Worm (Caenorhabditis elegans) whole organism, young adult: Measurements from ENCODE around the gene his-5.

Experiments
- B0261.1 ChIP-seq: sonication (generic microtip); optimal IDR thresholded peaks from 2 replicates; lab custom pipeline; 2016; ENCODE audit warnings: mild to moderate bottlenecking, missing genetic modification characterization, moderate library complexity, missing compliant biosample characterization
- C06A6.2 ChIP-seq: fragments of 200-800 bp; sonication (Bioruptor generic); conservative IDR thresholded peaks from 2 replicates; pipeline ENCODE4 v1.3.6; 2022; ENCODE audit warnings: missing genetic modification characterization, missing compliant biosample characterization
- C17E4.6 ChIP-seq: fragments of 200-800 bp; sonication (Bioruptor generic); IDR thresholded peaks from 2 replicates; pipeline ENCODE4 v1.3.6; 2022; ENCODE audit warnings: missing genetic modification reagents, missing genetic modification characterization, missing compliant biosample characterization
- F10E7.11 ChIP-seq: sonication (generic microtip); optimal IDR thresholded peaks from 2 replicates; lab custom pipeline; 2017; ENCODE audit warnings: mild to moderate bottlenecking, missing genetic modification characterization, moderate library complexity, missing compliant biosample characterization
- F23B12.7 ChIP-seq: sonication (generic microtip); optimal IDR thresholded peaks from 2 replicates; lab custom pipeline; 2017; ENCODE audit warnings: missing genetic modification characterization, mild to moderate bottlenecking, missing compliant biosample characterization, antibody characterized with exemption, moderate library complexity; ENCODE audit not compliant: insufficient read depth
- F37B4.10 ChIP-seq: fragments of 200-800 bp; sonication (Bioruptor generic); IDR thresholded peaks from 2 replicates; pipeline ENCODE4 v1.3.6; 2022; ENCODE audit warnings: missing genetic modification characterization, missing compliant biosample characterization
- F49E8.2 ChIP-seq: sonication (generic microtip); optimal IDR thresholded peaks from 3 replicates; lab custom pipeline; 2017; ENCODE audit warnings: missing genetic modification characterization, mild to moderate bottlenecking, missing compliant biosample characterization, antibody characterized with exemption, moderate library complexity; ENCODE audit not compliant: insufficient read depth
- F52B5.7 ChIP-seq: sonication (generic microtip); optimal IDR thresholded peaks from 2 replicates; lab custom pipeline; 2016; ENCODE audit warnings: mild to moderate bottlenecking, missing genetic modification characterization, missing compliant biosample characterization
- F55B11.4 ChIP-seq: sonication (generic microtip); optimal IDR thresholded peaks from 2 replicates; lab custom pipeline; 2016; ENCODE audit warnings: missing compliant biosample characterization, missing genetic modification characterization, borderline replicate concordance; ENCODE audit not compliant: insufficient read depth
- K12H6.12 ChIP-seq: fragments of 200-800 bp; sonication (Bioruptor generic); optimal IDR thresholded peaks from 2 replicates; lab custom pipeline; 2018; ENCODE audit warnings: mild to moderate bottlenecking, missing genetic modification characterization, missing compliant biosample characterization
- T07F8.4 ChIP-seq: sonication (generic microtip); optimal IDR thresholded peaks from 2 replicates; lab custom pipeline; 2016; ENCODE audit warnings: mild to moderate bottlenecking, missing genetic modification characterization, moderate library complexity, missing compliant biosample characterization
- T26A5.8 ChIP-seq: sonication (generic microtip); optimal IDR thresholded peaks from 2 replicates; lab custom pipeline; 2016; ENCODE audit warnings: missing genetic modification characterization, missing compliant biosample characterization
- Y67H2A.10 ChIP-seq: fragments of 200-800 bp; sonication (Bioruptor generic); conservative IDR thresholded peaks from 2 replicates; pipeline ENCODE4 v1.3.6; 2022; ENCODE audit warnings: missing genetic modification reagents, missing genetic modification characterization, missing compliant biosample characterization
- Y79H2A.3 ChIP-seq: fragments of 200-800 bp; sonication (Bioruptor generic); conservative IDR thresholded peaks from 2 replicates; pipeline ENCODE4 v1.3.6; 2022; ENCODE audit warnings: missing genetic modification reagents, missing genetic modification characterization, missing compliant biosample characterization
- Y95B8A.8 ChIP-seq: fragments of 200-800 bp; sonication (Bioruptor generic); IDR thresholded peaks from 2 replicates; pipeline ENCODE4 v1.3.6; 2022; ENCODE audit warnings: missing genetic modification reagents, missing genetic modification characterization, missing compliant biosample characterization
- ZK185.1 ChIP-seq: sonication (generic microtip); optimal IDR thresholded peaks from 2 replicates; lab custom pipeline; 2016; ENCODE audit warnings: mild to moderate bottlenecking, missing genetic modification characterization, missing compliant biosample characterization; ENCODE audit not compliant: poor library complexity, severe bottlenecking
- aptf-3 ChIP-seq: fragments of 200-800 bp; sonication (Bioruptor generic); IDR thresholded peaks from 2 replicates; pipeline ENCODE4 v1.3.6; 2022; ENCODE audit warnings: missing genetic modification characterization, missing compliant biosample characterization
- bed-1 ChIP-seq: fragments of 200-800 bp; sonication (Bioruptor generic); IDR thresholded peaks from 2 replicates; pipeline ENCODE4 v1.3.6; 2022; ENCODE audit warnings: missing genetic modification reagents, missing genetic modification characterization, missing compliant biosample characterization
- ceh-27 ChIP-seq: fragments of 200-800 bp; sonication (Bioruptor generic); optimal IDR thresholded peaks from 2 replicates; lab custom pipeline; 2018; ENCODE audit warnings: mild to moderate bottlenecking, missing genetic modification characterization, moderate library complexity, missing compliant biosample characterization
- ceh-58 ChIP-seq: fragments of 200-800 bp; sonication (Bioruptor generic); IDR thresholded peaks from 2 replicates; pipeline ENCODE4 v1.3.6; 2022; ENCODE audit warnings: missing genetic modification characterization, missing compliant biosample characterization
- dox-1 ChIP-seq: fragments of 200-800 bp; sonication (Bioruptor generic); IDR thresholded peaks from 2 replicates; pipeline ENCODE4 v1.3.6; 2022; ENCODE audit warnings: missing genetic modification reagents, missing genetic modification characterization, missing compliant biosample characterization
- dpff-1 ChIP-seq: sonication (generic microtip); optimal IDR thresholded peaks from 2 replicates; lab custom pipeline; 2017; ENCODE audit warnings: mild to moderate bottlenecking, missing genetic modification characterization, missing compliant biosample characterization
- efl-1 ChIP-seq: fragments of 150-350 bp; optimal IDR thresholded peaks from 2 replicates; lab custom pipeline; 2014; ENCODE audit warnings: missing biosample characterization, missing genetic modification reagents, missing genetic modification characterization
- egl-18 ChIP-seq: fragments of 200-800 bp; sonication (Bioruptor generic); IDR thresholded peaks from 2 replicates; pipeline ENCODE4 v1.3.6; 2022; ENCODE audit warnings: missing genetic modification reagents, missing genetic modification characterization, missing compliant biosample characterization
- fkh-3 ChIP-seq: sonication (generic microtip); optimal IDR thresholded peaks from 2 replicates; lab custom pipeline; 2016; ENCODE audit warnings: mild to moderate bottlenecking, missing genetic modification characterization, missing compliant biosample characterization
- gei-17 ChIP-seq: fragments of 200-800 bp; sonication (Bioruptor generic); optimal IDR thresholded peaks from 2 replicates; lab custom pipeline; 2018; ENCODE audit warnings: mild to moderate bottlenecking, missing genetic modification characterization, missing compliant biosample characterization
- hlh-12 ChIP-seq: sonication (generic microtip); optimal IDR thresholded peaks from 2 replicates; lab custom pipeline; 2016; ENCODE audit warnings: missing genetic modification characterization, missing compliant biosample characterization
- hlh-26 ChIP-seq: fragments of 200-800 bp; sonication (Bioruptor generic); conservative IDR thresholded peaks from 2 replicates; pipeline ENCODE4 v1.3.6; 2022; ENCODE audit warnings: missing genetic modification reagents, missing genetic modification characterization, missing compliant biosample characterization
- hsf-1 ChIP-seq: fragments of 200-800 bp; sonication (Bioruptor generic); IDR thresholded peaks from 2 replicates; pipeline ENCODE4 v1.3.6; 2022; ENCODE audit warnings: missing genetic modification reagents, missing genetic modification characterization, missing compliant biosample characterization
- lin-26 ChIP-seq: fragments of 200-800 bp; sonication (Bioruptor generic); IDR thresholded peaks from 2 replicates; pipeline ENCODE4 v1.3.6; 2022; ENCODE audit warnings: missing genetic modification reagents, missing genetic modification characterization, missing compliant biosample characterization
- lin-35 ChIP-seq, 3 experiments: fragments of 150-350 bp in 2 of 3; sonication (generic microtip) in 1 of 3; optimal IDR thresholded peaks; 2 replicates each; lab custom pipeline; 2014 to 2018; ENCODE audit warnings: missing biosample characterization in 3 of 3, missing genetic modification characterization in 3 of 3, missing genetic modification reagents in 3 of 3
- lin-54 ChIP-seq: fragments of 200-800 bp; sonication (Bioruptor generic); optimal IDR thresholded peaks from 2 replicates; lab custom pipeline; 2018; ENCODE audit warnings: mild to moderate bottlenecking, missing genetic modification characterization, missing compliant biosample characterization
- lir-1 ChIP-seq: fragments of 200-800 bp; sonication (Bioruptor generic); conservative IDR thresholded peaks from 2 replicates; pipeline ENCODE4 v1.3.6; 2022; ENCODE audit warnings: missing genetic modification reagents, missing genetic modification characterization, missing compliant biosample characterization
- lsl-1 ChIP-seq: fragments of 200-800 bp; sonication (Bioruptor generic); optimal IDR thresholded peaks from 2 replicates; lab custom pipeline; 2018; ENCODE audit warnings: mild to moderate bottlenecking, missing genetic modification characterization, moderate library complexity, missing compliant biosample characterization
- madf-10 ChIP-seq: sonication (generic microtip); optimal IDR thresholded peaks from 2 replicates; lab custom pipeline; 2016; ENCODE audit warnings: mild to moderate bottlenecking, missing genetic modification characterization, missing compliant biosample characterization
- madf-3 ChIP-seq: fragments of 200-800 bp; sonication (Bioruptor generic); IDR thresholded peaks from 2 replicates; pipeline ENCODE4 v1.3.6; 2022; ENCODE audit warnings: missing genetic modification reagents, missing genetic modification characterization, missing compliant biosample characterization
- madf-6 ChIP-seq: fragments of 200-800 bp; sonication (Bioruptor generic); IDR thresholded peaks from 2 replicates; pipeline ENCODE4 v1.3.6; 2022; ENCODE audit warnings: missing genetic modification reagents, missing genetic modification characterization, missing compliant biosample characterization
- mcd-1 ChIP-seq: fragments of 200-800 bp; sonication (Bioruptor generic); IDR thresholded peaks from 2 replicates; pipeline ENCODE4 v1.3.6; 2022; ENCODE audit warnings: missing genetic modification reagents, missing genetic modification characterization, missing compliant biosample characterization
- nhr-90 ChIP-seq: sonication (generic microtip); optimal IDR thresholded peaks from 2 replicates; lab custom pipeline; 2016; ENCODE audit warnings: missing genotype, mild to moderate bottlenecking, missing genetic modification characterization, missing compliant biosample characterization
- rcor-1 ChIP-seq: fragments of 200-800 bp; sonication (Bioruptor generic); IDR thresholded peaks from 2 replicates; pipeline ENCODE4 v1.3.6; 2022; ENCODE audit warnings: missing genetic modification reagents, missing genetic modification characterization, missing compliant biosample characterization
- rec-8 ChIP-seq, 2 experiments: sonication (generic microtip); optimal IDR thresholded peaks; 2 replicates each; lab custom pipeline; 2016; ENCODE audit warnings: mild to moderate bottlenecking in 2 of 2, missing genetic modification characterization in 2 of 2, missing genetic modification reagents in 2 of 2, missing genotype in 2 of 2, missing biosample characterization in 1 of 2, missing compliant biosample characterization in 1 of 2, moderate library complexity in 1 of 2
- snpc-3.4 ChIP-seq: sonication (generic microtip); optimal IDR thresholded peaks from 2 replicates; lab custom pipeline; 2017; ENCODE audit warnings: missing genetic modification characterization, mild to moderate bottlenecking, missing compliant biosample characterization, antibody characterized with exemption, moderate library complexity, missing genotype, missing genetic modification reagents
- sptf-2 ChIP-seq: fragments of 200-800 bp; sonication (Bioruptor generic); optimal IDR thresholded peaks from 2 replicates; lab custom pipeline; 2018; ENCODE audit warnings: mild to moderate bottlenecking, missing genetic modification characterization, missing compliant biosample characterization
- unc-130 ChIP-seq: sonication (generic microtip); optimal IDR thresholded peaks from 2 replicates; lab custom pipeline; 2016; ENCODE audit warnings: missing genetic modification reagents, missing genetic modification characterization, missing compliant biosample characterization
- ztf-18 ChIP-seq: sonication (generic microtip); optimal IDR thresholded peaks from 2 replicates; lab custom pipeline; 2016; ENCODE audit warnings: missing genotype, mild to moderate bottlenecking, missing genetic modification characterization, missing compliant biosample characterization
- ztf-25 ChIP-seq: fragments of 200-800 bp; sonication (Bioruptor generic); IDR thresholded peaks from 2 replicates; pipeline ENCODE4 v1.3.6; 2022; ENCODE audit warnings: missing genetic modification reagents, missing genetic modification characterization, missing compliant biosample characterization

Gene his-5

ce11 chrV:8499407-8499806 is 35.6 kb upstream of the his-5 start (continued):
- peak in 1 of 2 experiments; percentile 15 for TF ChIP-seq rec-8 (tag; optimal IDR thresholded peaks at IDR 0.05; lab: Kevin White, UChicago)
- TF ChIP-seq nhr-90 (tag; lab: Kevin White, UChicago) = peak; percentile 71
- no peak for TF ChIP-seq F52B5.7
- TF ChIP-seq fkh-3 (tag; lab: Kevin White, UChicago) = no peak
- peak; percentile 67 for TF ChIP-seq ztf-18 (tag; lab: Kevin White, UChicago)
- TF ChIP-seq gei-17 (GFP tag; lab: Kevin White, UChicago) = no peak
- peak; percentile 97 for TF ChIP-seq lin-26
- TF ChIP-seq Y95B8A.8 = 0 out of 2 replicates have a peak, but pooled peaks have one; percentile 40
- TF ChIP-seq lsl-1 = peak; percentile 43
- TF ChIP-seq madf-3 = no peak
- TF ChIP-seq dpff-1 = no peak
- no peak for TF ChIP-seq efl-1
- TF ChIP-seq rcor-1 (GFP tag; lab: Robert Waterston, UW) = peak; percentile 36; the same call in 1 of the 2 replicates
- TF ChIP-seq, all 124 proteins: peak for 37

- TF ChIP-seq T26A5.8 (tag; lab: Kevin White, UChicago) = peak; percentile 100
- TF ChIP-seq hsf-1 (GFP tag; lab: Robert Waterston, UW) = peak; percentile 93
- TF ChIP-seq F37B4.10 (GFP tag; lab: Robert Waterston, UW) = peak; percentile 99
- TF ChIP-seq T07F8.4 (tag; lab: Kevin White, UChicago) = peak; percentile 96
- peak; percentile 99 for TF ChIP-seq nhr-90 (tag; lab: Kevin White, UChicago)
- peak; percentile 100 for TF ChIP-seq F10E7.11
- TF ChIP-seq F55B11.4 = peak; percentile 55
- TF ChIP-seq lin-35 (GFP tag; optimal IDR thresholded peaks at IDR 0.05; lab: Kevin White, UChicago) = peak; percentile 48 to 93 (median 55)
- peak; percentile 99 for TF ChIP-seq C17E4.6
- peak; percentile 93 for TF ChIP-seq C06A6.2 (GFP tag; lab: Robert Waterston, UW)
- TF ChIP-seq dox-1 (GFP tag; lab: Robert Waterston, UW) = peak; percentile 99
- peak; percentile 99 for TF ChIP-seq B0261.1 (tag; lab: Kevin White, UChicago)
- TF ChIP-seq F23B12.7 (tag; lab: Kevin White, UChicago) = peak; percentile 93
- TF ChIP-seq hlh-12 = peak; percentile 94
- peak; percentile 89 for TF ChIP-seq ztf-18 (tag; lab: Kevin White, UChicago)
- TF ChIP-seq ceh-58 = peak; percentile 100
- TF ChIP-seq bed-1 = peak; percentile 99
- TF ChIP-seq lin-54 (GFP tag; lab: Kevin White, UChicago) = peak; percentile 97
- peak; percentile 94 for TF ChIP-seq madf-10
- peak; percentile 97 for TF ChIP-seq egl-18 (GFP tag; lab: Robert Waterston, UW)
- peak; percentile 96 to 99 for TF ChIP-seq rec-8 (tag; optimal IDR thresholded peaks at IDR 0.05; lab: Kevin White, UChicago)
- TF ChIP-seq rcor-1 (GFP tag; lab: Robert Waterston, UW) = peak; percentile 98
- TF ChIP-seq mcd-1 (GFP tag; lab: Robert Waterston, UW) = peak; percentile 93
- TF ChIP-seq lir-1 (GFP tag; lab: Robert Waterston, UW) = peak; percentile 90
- peak; percentile 99 for TF ChIP-seq ceh-27 (GFP tag; lab: Kevin White, UChicago)
- TF ChIP-seq ztf-25 (GFP tag; lab: Robert Waterston, UW) = peak; percentile 100
- peak; percentile 94 for TF ChIP-seq madf-6 (GFP tag; lab: Robert Waterston, UW)
- peak; percentile 96 for TF ChIP-seq unc-130
- peak; percentile 97 for TF ChIP-seq ZK185.1 (tag; lab: Kevin White, UChicago)
- TF ChIP-seq Y67H2A.10 (GFP tag; lab: Robert Waterston, UW) = peak; percentile 89
- TF ChIP-seq Y79H2A.3 (GFP tag; lab: Robert Waterston, UW) = peak; percentile 98
- peak; percentile 99 for TF ChIP-seq snpc-3.4 (tag; lab: Kevin White, UChicago)
- TF ChIP-seq hlh-26 (GFP tag; lab: Robert Waterston, UW) = peak; percentile 85
- peak; percentile 99 for TF ChIP-seq aptf-3
- TF ChIP-seq gei-17 (GFP tag; lab: Kevin White, UChicago) = peak; percentile 93
- peak; percentile 64 for TF ChIP-seq efl-1
- TF ChIP-seq F49E8.2 = peak; percentile 72
- TF ChIP-seq sptf-2 (GFP tag; lab: Kevin White, UChicago) = peak; percentile 100
- peak; percentile 94 for TF ChIP-seq K12H6.12 (tag; lab: Kevin White, UChicago)
These were observed 34.7 kb upstream of the his-5 start for ce11 chrV:8500348-8500747.
